Worm (Caenorhabditis elegans) whole organism, L3 larva: ENCODE data around the gene M03F4.6.

ENCODE experiments used
- pqm-1 ChIP-seq: fragments of 150-350 bp; optimal IDR thresholded peaks from 2 replicates; lab custom pipeline; 2017; ENCODE audit warnings: missing biosample characterization, missing genetic modification characterization, inconsistent platforms
- ztf-11 ChIP-seq: fragments of 150-350 bp; optimal IDR thresholded peaks from 2 replicates; lab custom pipeline; 2014; ENCODE audit warnings: missing biosample characterization, missing genetic modification characterization

DNA sequence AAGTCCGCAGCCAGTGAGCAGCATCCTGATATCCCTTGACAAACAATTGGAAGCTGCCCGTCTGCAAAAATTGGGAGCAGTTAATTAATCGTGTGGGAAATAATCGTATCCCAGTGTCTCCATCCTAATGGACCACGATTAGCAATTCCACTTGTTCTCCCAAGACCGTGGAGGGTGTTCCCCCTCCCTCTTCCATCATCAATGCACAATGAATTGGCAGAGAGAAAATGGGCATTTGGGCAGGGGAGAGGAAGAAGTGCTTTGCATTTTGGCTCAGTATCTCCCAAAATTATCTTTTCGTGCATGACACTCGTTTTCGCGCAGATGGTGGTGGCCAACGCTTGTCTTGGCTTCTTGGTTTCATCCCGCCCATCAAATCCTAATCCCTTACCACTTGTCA lies 9.0 kb upstream of the M03F4.6 start:
- TF ChIP-seq ztf-11 (tag; lab: Kevin White, UChicago) (no peak), pqm-1 (tag; lab: Kevin White, UChicago) (no peak)
